Worm (Caenorhabditis elegans) whole organism, young adult: Measurements from ENCODE around the gene gcy-13.
A peak's percentile ranks its signal among the peaks of the same experiment; 100 is the strongest.

Source experiments
- F22D6.2 ChIP-seq: sonication (generic microtip); optimal IDR thresholded peaks from 2 replicates; lab custom pipeline; 2016; ENCODE audit warnings: mild to moderate bottlenecking, missing genetic modification characterization, missing compliant biosample characterization
- F23B12.7 ChIP-seq: sonication (generic microtip); optimal IDR thresholded peaks from 2 replicates; lab custom pipeline; 2017; ENCODE audit warnings: missing genetic modification characterization, mild to moderate bottlenecking, missing compliant biosample characterization, antibody characterized with exemption, moderate library complexity; ENCODE audit not compliant: insufficient read depth
- F37B4.10 ChIP-seq: fragments of 200-800 bp; sonication (Bioruptor generic); IDR thresholded peaks from 2 replicates; pipeline ENCODE4 v1.3.6; 2022; ENCODE audit warnings: missing genetic modification characterization, missing compliant biosample characterization
- F49E8.2 ChIP-seq: sonication (generic microtip); optimal IDR thresholded peaks from 3 replicates; lab custom pipeline; 2017; ENCODE audit warnings: missing genetic modification characterization, mild to moderate bottlenecking, missing compliant biosample characterization, antibody characterized with exemption, moderate library complexity; ENCODE audit not compliant: insufficient read depth
- T26A5.8 ChIP-seq: sonication (generic microtip); optimal IDR thresholded peaks from 2 replicates; lab custom pipeline; 2016; ENCODE audit warnings: missing genetic modification characterization, missing compliant biosample characterization
- Y53F4B.3 ChIP-seq: fragments of 200-800 bp; sonication (Bioruptor generic); IDR thresholded peaks from 2 replicates; pipeline ENCODE4 v1.3.6; 2022; ENCODE audit warnings: missing genetic modification reagents, missing genetic modification characterization, missing compliant biosample characterization
- Y67H2A.10 ChIP-seq: fragments of 200-800 bp; sonication (Bioruptor generic); conservative IDR thresholded peaks from 2 replicates; pipeline ENCODE4 v1.3.6; 2022; ENCODE audit warnings: missing genetic modification reagents, missing genetic modification characterization, missing compliant biosample characterization
- Y95B8A.8 ChIP-seq: fragments of 200-800 bp; sonication (Bioruptor generic); IDR thresholded peaks from 2 replicates; pipeline ENCODE4 v1.3.6; 2022; ENCODE audit warnings: missing genetic modification reagents, missing genetic modification characterization, missing compliant biosample characterization
- atf-7 ChIP-seq: sonication (generic microtip); optimal IDR thresholded peaks from 2 replicates; lab custom pipeline; 2017; ENCODE audit warnings: mild to moderate bottlenecking, missing genetic modification characterization, missing compliant biosample characterization
- attf-3 ChIP-seq: fragments of 200-800 bp; sonication (Bioruptor generic); conservative IDR thresholded peaks from 2 replicates; pipeline ENCODE4 v1.3.6; 2022; ENCODE audit warnings: missing genetic modification reagents, missing genetic modification characterization, missing compliant biosample characterization
- attf-5 ChIP-seq: fragments of 200-800 bp; sonication (Bioruptor generic); optimal IDR thresholded peaks from 2 replicates; lab custom pipeline; 2018; ENCODE audit warnings: mild to moderate bottlenecking, missing genetic modification characterization, missing compliant biosample characterization
- ceh-40 ChIP-seq: fragments of 200-800 bp; sonication (Bioruptor generic); IDR thresholded peaks from 2 replicates; pipeline ENCODE4 v1.3.6; 2022; ENCODE audit warnings: missing genetic modification characterization, missing compliant biosample characterization
- ceh-79 ChIP-seq: sonication (generic microtip); optimal IDR thresholded peaks from 2 replicates; lab custom pipeline; 2017; ENCODE audit warnings: mild to moderate bottlenecking, missing genetic modification characterization, missing compliant biosample characterization
- dpff-1 ChIP-seq: sonication (generic microtip); optimal IDR thresholded peaks from 2 replicates; lab custom pipeline; 2017; ENCODE audit warnings: mild to moderate bottlenecking, missing genetic modification characterization, missing compliant biosample characterization
- egrh-3 ChIP-seq: fragments of 200-800 bp; sonication (Bioruptor generic); IDR thresholded peaks from 2 replicates; pipeline ENCODE4 v1.3.6; 2022; ENCODE audit warnings: missing genetic modification reagents, missing genetic modification characterization, missing compliant biosample characterization
- fkh-3 ChIP-seq: sonication (generic microtip); optimal IDR thresholded peaks from 2 replicates; lab custom pipeline; 2016; ENCODE audit warnings: mild to moderate bottlenecking, missing genetic modification characterization, missing compliant biosample characterization
- hlh-26 ChIP-seq: fragments of 200-800 bp; sonication (Bioruptor generic); conservative IDR thresholded peaks from 2 replicates; pipeline ENCODE4 v1.3.6; 2022; ENCODE audit warnings: missing genetic modification reagents, missing genetic modification characterization, missing compliant biosample characterization
- hmg-20 ChIP-seq: fragments of 200-800 bp; sonication (Bioruptor generic); IDR thresholded peaks from 2 replicates; pipeline ENCODE4 v1.3.6; 2022; ENCODE audit warnings: missing genetic modification reagents, missing genetic modification characterization, missing compliant biosample characterization
- hsf-1 ChIP-seq: fragments of 200-800 bp; sonication (Bioruptor generic); IDR thresholded peaks from 2 replicates; pipeline ENCODE4 v1.3.6; 2022; ENCODE audit warnings: missing genetic modification reagents, missing genetic modification characterization, missing compliant biosample characterization
- let-607 ChIP-seq, 2 experiments: fragments of 200-800 bp in 1 of 2; sonication (Bioruptor generic) in 1 of 2; sonication (generic microtip) in 1 of 2; optimal IDR thresholded peaks; 2 replicates each; lab custom pipeline; 2016 to 2018; ENCODE audit warnings: mild to moderate bottlenecking in 2 of 2, missing compliant biosample characterization in 2 of 2, missing genetic modification characterization in 2 of 2, moderate library complexity in 2 of 2, missing genotype in 1 of 2
- lin-54 ChIP-seq: fragments of 200-800 bp; sonication (Bioruptor generic); optimal IDR thresholded peaks from 2 replicates; lab custom pipeline; 2018; ENCODE audit warnings: mild to moderate bottlenecking, missing genetic modification characterization, missing compliant biosample characterization
- lir-1 ChIP-seq: fragments of 200-800 bp; sonication (Bioruptor generic); conservative IDR thresholded peaks from 2 replicates; pipeline ENCODE4 v1.3.6; 2022; ENCODE audit warnings: missing genetic modification reagents, missing genetic modification characterization, missing compliant biosample characterization
- madf-10 ChIP-seq: sonication (generic microtip); optimal IDR thresholded peaks from 2 replicates; lab custom pipeline; 2016; ENCODE audit warnings: mild to moderate bottlenecking, missing genetic modification characterization, missing compliant biosample characterization
- madf-6 ChIP-seq: fragments of 200-800 bp; sonication (Bioruptor generic); IDR thresholded peaks from 2 replicates; pipeline ENCODE4 v1.3.6; 2022; ENCODE audit warnings: missing genetic modification reagents, missing genetic modification characterization, missing compliant biosample characterization
- nhr-120 ChIP-seq: fragments of 200-800 bp; sonication (Bioruptor generic); IDR thresholded peaks from 2 replicates; pipeline ENCODE4 v1.3.6; 2022; ENCODE audit warnings: missing genetic modification characterization, missing compliant biosample characterization
- nhr-80 ChIP-seq: sonication (generic microtip); optimal IDR thresholded peaks from 2 replicates; lab custom pipeline; 2016; ENCODE audit warnings: missing genetic modification characterization, missing compliant biosample characterization
- pbrm-1 ChIP-seq: fragments of 200-800 bp; sonication (Bioruptor generic); IDR thresholded peaks from 2 replicates; pipeline ENCODE4 v1.3.6; 2022; ENCODE audit warnings: missing genetic modification reagents, missing genetic modification characterization, missing compliant biosample characterization
- rcor-1 ChIP-seq: fragments of 200-800 bp; sonication (Bioruptor generic); IDR thresholded peaks from 2 replicates; pipeline ENCODE4 v1.3.6; 2022; ENCODE audit warnings: missing genetic modification reagents, missing genetic modification characterization, missing compliant biosample characterization
- somi-1 ChIP-seq: fragments of 200-800 bp; sonication (Bioruptor generic); optimal IDR thresholded peaks from 2 replicates; lab custom pipeline; 2018; ENCODE audit warnings: mild to moderate bottlenecking, missing genetic modification characterization, missing compliant biosample characterization
- sptf-2 ChIP-seq: fragments of 200-800 bp; sonication (Bioruptor generic); optimal IDR thresholded peaks from 2 replicates; lab custom pipeline; 2018; ENCODE audit warnings: mild to moderate bottlenecking, missing genetic modification characterization, missing compliant biosample characterization
- unc-130 ChIP-seq: sonication (generic microtip); optimal IDR thresholded peaks from 2 replicates; lab custom pipeline; 2016; ENCODE audit warnings: missing genetic modification reagents, missing genetic modification characterization, missing compliant biosample characterization
- zfh-2 ChIP-seq: fragments of 200-800 bp; sonication (Bioruptor generic); conservative IDR thresholded peaks from 2 replicates; pipeline ENCODE4 v1.3.6; 2022; ENCODE audit warnings: missing genetic modification reagents, missing genetic modification characterization, missing compliant biosample characterization
- ztf-25 ChIP-seq: fragments of 200-800 bp; sonication (Bioruptor generic); IDR thresholded peaks from 2 replicates; pipeline ENCODE4 v1.3.6; 2022; ENCODE audit warnings: missing genetic modification reagents, missing genetic modification characterization, missing compliant biosample characterization
- ztf-6 ChIP-seq: fragments of 200-800 bp; sonication (Bioruptor generic); IDR thresholded peaks from 2 replicates; pipeline ENCODE4 v1.3.6; 2022; ENCODE audit warnings: missing genetic modification reagents, missing genetic modification characterization, missing compliant biosample characterization

The gcy-13 gene

DNA sequence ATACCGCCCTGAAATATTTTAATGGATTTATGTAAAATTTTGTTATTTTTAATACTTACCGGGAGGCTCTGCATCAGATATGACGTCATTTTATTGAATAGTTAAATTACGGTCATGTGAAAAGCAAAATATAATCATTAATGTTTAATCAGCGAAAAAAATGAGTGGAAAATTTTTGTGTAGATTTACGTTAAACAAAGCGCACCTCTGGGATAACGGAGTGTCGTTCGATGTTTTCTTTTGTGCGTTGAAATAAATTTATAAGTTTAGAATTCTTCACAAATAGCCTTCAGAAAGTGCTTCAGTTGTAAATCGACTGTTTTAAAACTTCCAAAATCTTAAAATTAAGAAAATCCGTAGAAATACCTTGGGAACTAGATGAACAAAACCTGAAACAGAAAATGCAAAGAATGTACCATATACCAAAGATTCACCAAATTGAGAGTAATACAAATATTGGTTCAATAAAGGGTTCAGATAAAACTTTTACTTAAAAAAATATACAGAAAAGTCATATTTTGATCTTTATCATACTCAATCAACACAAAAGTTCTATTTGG lies 31.4 kb upstream of the gcy-13 start, which contains the start of the genes K01D12.20 and miga-1:
Gene K01D12.20, minus strand, starts transcription at position 138 of the 560 bp plus-strand sequence.
Gene miga-1, minus strand, starts transcription at position 183 of the 560 bp plus-strand sequence.
- peak; percentile 96 for TF ChIP-seq attf-3 (GFP tag; lab: Robert Waterston, UW)
- TF ChIP-seq hlh-26 (GFP tag; lab: Robert Waterston, UW): no peak
- peak; percentile 29; the same call in 1 of the 2 replicates for TF ChIP-seq madf-6 (GFP tag; lab: Robert Waterston, UW)
- TF ChIP-seq F23B12.7 (tag; lab: Kevin White, UChicago): peak; percentile 4
- TF ChIP-seq attf-5 (GFP tag; lab: Kevin White, UChicago): peak; percentile 7
- no peak for TF ChIP-seq ztf-6
- no peak for TF ChIP-seq dpff-1 (tag; lab: Kevin White, UChicago)
- TF ChIP-seq atf-7 (tag; lab: Kevin White, UChicago): peak; percentile 33
- peak; percentile 18 for TF ChIP-seq nhr-80

DNA sequence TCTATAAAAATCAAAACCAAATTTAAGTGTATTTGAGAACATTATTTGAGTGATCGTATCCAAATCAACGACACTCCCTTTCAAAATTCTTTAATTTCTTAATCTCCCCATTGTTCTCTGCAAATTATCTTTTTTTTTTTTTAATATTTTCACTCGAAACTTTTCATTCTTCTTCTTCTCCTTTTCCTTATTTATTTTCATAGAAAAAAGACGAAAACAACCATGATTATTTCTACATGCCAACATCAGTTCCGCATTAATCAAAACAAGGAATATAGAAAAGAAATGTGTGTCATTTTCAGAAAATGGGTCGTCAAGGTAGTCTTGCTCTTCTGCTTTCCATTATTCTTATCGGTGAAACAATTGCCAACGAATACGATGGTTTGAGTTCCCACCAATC lies 28.2 kb upstream of the gcy-13 start, which contains the start of gene K01D12.5:
Gene K01D12.5, plus strand, starts transcription at position 301 of the 400 bp plus-strand sequence.
- TF ChIP-seq F49E8.2 (tag; lab: Kevin White, UChicago): no peak
- no peak for TF ChIP-seq ztf-25 (GFP tag; lab: Robert Waterston, UW)
- TF ChIP-seq nhr-120 (GFP tag; lab: Robert Waterston, UW): no peak
- no peak for TF ChIP-seq unc-130 (GFP tag; lab: Kevin White, UChicago)
- TF ChIP-seq somi-1 (GFP tag; lab: Kevin White, UChicago): no peak
- no peak for TF ChIP-seq pbrm-1 (GFP tag; lab: Robert Waterston, UW)
- TF ChIP-seq egrh-3: no peak
- no peak for TF ChIP-seq let-607 (tag; optimal IDR thresholded peaks at IDR 0.05; lab: Kevin White, UChicago)
- no peak for TF ChIP-seq Y67H2A.10 (GFP tag; lab: Robert Waterston, UW)
- TF ChIP-seq Y53F4B.3 (GFP tag; lab: Robert Waterston, UW): no peak
- TF ChIP-seq rcor-1: no peak
- no peak for TF ChIP-seq hmg-20 (GFP tag; lab: Robert Waterston, UW)
- no peak for TF ChIP-seq hsf-1 (GFP tag; lab: Robert Waterston, UW)
- TF ChIP-seq lin-54 (GFP tag; lab: Kevin White, UChicago): no peak
- no peak for TF ChIP-seq lir-1 (GFP tag; lab: Robert Waterston, UW)
- TF ChIP-seq F37B4.10: no peak
- TF ChIP-seq ceh-40 (GFP tag; lab: Robert Waterston, UW): no peak
- TF ChIP-seq hlh-26 (GFP tag; lab: Robert Waterston, UW): no peak
- TF ChIP-seq zfh-2: no peak
- no peak for TF ChIP-seq T26A5.8 (tag; lab: Kevin White, UChicago)

DNA sequence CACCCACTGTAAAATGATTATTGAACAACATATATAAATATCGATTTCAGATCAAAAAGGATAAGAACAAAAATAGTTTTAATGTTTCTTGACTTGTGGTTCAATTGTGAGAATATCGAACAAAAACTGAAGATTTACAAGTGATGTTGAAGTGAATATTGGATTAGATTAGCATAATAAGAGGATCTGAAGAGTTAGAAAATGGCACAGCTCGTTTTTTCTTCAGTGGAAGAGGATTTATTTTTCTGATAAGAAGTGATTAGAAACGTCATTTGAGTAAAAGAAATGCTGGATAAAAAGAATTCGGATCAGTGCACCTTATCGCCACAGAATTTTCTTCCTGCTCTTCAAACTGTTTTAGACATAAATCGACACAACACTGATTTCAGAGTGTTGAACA lies 26.4 kb upstream of the gcy-13 start, which contains the start of gene twk-14:
Gene twk-14, minus strand, starts transcription at position 8 of the 400 bp plus-strand sequence.
- TF ChIP-seq ceh-79 (no peak), Y95B8A.8 (no peak), madf-10 (tag; lab: Kevin White, UChicago) (no peak), dpff-1 (tag; lab: Kevin White, UChicago) (no peak), fkh-3 (tag; lab: Kevin White, UChicago) (no peak), sptf-2 (GFP tag; lab: Kevin White, UChicago) (no peak), F22D6.2 (tag; lab: Kevin White, UChicago) (no peak), egrh-3 (no peak)
- TF ChIP-seq, all 124 proteins: peak for 0
